Worm (Caenorhabditis elegans): ENCODE results near the gene lro-1.

lro-1 gene

DNA sequence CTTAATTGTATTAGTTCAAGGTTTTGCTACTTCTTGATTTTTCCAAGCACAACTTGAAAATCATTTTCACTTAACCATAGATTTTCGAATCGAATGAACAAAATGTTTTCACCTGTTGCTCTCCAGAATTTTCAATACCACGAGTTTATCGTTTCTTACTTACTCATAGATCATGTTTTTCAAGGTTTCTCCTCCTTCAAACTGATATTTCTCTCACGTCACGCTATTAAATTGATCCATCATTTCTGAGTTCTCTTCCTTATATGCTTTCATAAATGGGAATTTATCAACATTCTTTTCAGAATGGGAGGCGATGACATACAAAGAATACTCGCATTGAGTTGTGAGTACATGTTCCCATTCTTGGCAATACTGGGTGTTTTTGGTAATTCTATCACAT lies 39.5 kb downstream of the lro-1 start, which contains the start of gene npr-38:
npr-38 (plus strand) TSS at position 301 of the 400 bp plus-strand sequence.
- TF ChIP-seq him-1 (tag; optimal IDR thresholded peaks at IDR 0.05) = no peak
- no peak for TF ChIP-seq dao-5 (tag; optimal IDR thresholded peaks at IDR 0.05)
- no peak for TF ChIP-seq W03F9.2 (tag; optimal IDR thresholded peaks at IDR 0.05)

DNA sequence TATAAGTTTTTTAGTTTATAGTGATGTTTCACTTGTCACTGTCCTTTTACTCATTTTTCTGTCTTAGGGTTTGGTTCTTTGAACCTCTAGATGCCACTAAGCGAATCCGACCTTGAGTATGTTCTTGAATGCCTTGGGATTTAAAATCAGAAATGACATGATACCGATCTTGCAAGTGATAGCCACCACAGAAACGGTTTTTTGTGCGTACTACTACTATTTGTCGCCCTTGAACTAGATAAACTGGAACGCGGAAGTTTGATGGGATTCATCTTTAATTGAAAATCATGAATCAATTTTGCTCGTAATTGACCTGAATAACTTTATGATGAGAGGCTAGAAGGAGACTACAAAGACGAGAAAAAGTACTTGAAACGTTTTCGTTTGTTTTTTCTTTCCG lies 46.9 kb downstream of the lro-1 start:
- no peak for TF ChIP-seq him-1 (tag; optimal IDR thresholded peaks at IDR 0.05)
- TF ChIP-seq W03F9.2 (tag; optimal IDR thresholded peaks at IDR 0.05) = no peak
- TF ChIP-seq dao-5 (tag; optimal IDR thresholded peaks at IDR 0.05) = no peak

DNA sequence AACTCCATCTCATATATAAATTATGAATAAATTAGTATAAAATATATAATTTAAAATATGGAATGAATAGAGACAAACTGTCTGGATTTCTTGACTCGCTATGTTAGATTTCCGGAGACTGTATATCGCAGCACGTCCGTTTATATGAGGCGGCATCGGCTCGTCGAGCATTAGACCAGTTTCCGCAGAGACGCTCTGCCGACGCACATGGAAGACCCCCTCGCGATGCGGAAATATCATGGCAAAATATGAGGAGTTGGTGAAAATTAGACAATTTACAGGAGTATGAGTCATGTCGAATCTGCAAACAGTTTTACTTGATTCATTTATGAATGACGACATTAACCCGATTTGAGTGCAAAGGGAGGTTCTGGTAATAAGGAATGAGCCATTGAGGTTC lies 47.7 kb downstream of the lro-1 start, which contains the start of gene chtb-3:
chtb-3 (minus strand) TSS at position 101 of the 400 bp plus-strand sequence.
- TF ChIP-seq him-1 (tag; optimal IDR thresholded peaks at IDR 0.05) (no peak), dao-5 (tag; optimal IDR thresholded peaks at IDR 0.05) (no peak), W03F9.2 (tag; optimal IDR thresholded peaks at IDR 0.05) (no peak)

DNA sequence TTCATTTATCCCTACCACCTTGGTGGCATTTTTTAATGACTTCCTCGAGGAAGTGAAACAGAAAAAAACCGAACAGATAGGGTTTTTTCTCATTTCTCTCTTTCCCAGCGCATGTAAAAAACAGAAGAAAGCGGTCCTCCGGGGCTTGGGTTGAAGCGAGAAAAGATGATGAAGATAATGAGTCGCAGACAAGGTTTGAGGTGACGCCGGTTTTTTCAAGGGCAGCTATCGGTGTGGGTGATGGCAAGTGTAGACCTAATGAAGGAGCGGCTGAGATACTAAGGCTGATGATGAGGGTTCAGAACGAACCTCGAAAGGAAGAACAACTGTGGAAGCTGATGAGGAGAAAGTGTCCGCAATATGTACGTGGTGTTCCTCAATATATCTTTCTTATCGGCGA lies 49.0 kb downstream of the lro-1 start:
- TF ChIP-seq W03F9.2 (tag; optimal IDR thresholded peaks at IDR 0.05) = no peak
- no peak for TF ChIP-seq him-1 (tag; optimal IDR thresholded peaks at IDR 0.05)

DNA sequence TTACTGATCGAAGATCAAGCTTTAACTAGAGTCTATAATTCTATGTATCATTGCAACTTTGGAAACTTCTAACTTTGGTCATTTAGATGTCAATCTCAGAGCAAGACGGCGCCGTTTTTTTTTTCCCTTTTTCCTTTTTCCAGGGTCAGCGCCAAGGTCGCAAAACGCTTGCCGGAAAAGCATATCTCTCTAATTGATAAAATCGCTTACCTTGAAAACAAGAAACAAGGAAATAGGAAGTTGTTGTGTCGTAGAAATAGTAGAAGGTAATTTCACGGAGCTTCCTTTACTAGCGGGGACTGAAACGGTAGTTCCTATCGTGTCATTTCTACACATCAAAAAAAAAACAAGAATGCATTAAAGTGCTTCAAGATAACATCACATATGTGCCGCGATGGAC lies 49.5 kb downstream of the lro-1 start:
- no peak for TF ChIP-seq him-1 (tag; optimal IDR thresholded peaks at IDR 0.05)
- TF ChIP-seq dao-5 (tag; optimal IDR thresholded peaks at IDR 0.05) = no peak
- TF ChIP-seq W03F9.2 (tag; optimal IDR thresholded peaks at IDR 0.05) = no peak

DNA sequence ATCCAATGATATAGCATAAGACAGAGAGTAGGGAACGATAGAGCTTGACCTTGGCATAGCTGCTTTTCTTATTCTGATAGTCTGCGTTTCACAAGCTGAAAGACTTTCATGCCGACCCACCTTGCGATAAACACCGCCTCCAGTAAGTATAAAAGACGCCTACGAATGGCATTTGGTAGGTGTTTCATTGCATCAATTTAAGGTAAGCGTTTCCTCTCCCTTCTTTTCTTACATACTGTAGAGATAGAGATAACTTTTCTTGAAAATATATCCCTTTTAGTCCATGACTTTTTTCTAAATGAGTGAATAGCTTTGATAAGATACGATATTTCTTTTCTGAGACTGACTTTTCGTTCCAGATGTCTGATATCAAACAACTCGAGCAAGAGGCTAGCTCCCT lies 51.2 kb downstream of the lro-1 start, which contains the start of gene col-167:
col-167 (plus strand) TSS at position 360 of the 400 bp plus-strand sequence.
- TF ChIP-seq him-1 (tag; optimal IDR thresholded peaks at IDR 0.05) (no peak), dao-5 (tag; optimal IDR thresholded peaks at IDR 0.05) (no peak), W03F9.2 (tag; optimal IDR thresholded peaks at IDR 0.05) (no peak)
